Worm (Caenorhabditis elegans): ENCODE data around the gene K10F12.7.

The K10F12.7 gene

DNA sequence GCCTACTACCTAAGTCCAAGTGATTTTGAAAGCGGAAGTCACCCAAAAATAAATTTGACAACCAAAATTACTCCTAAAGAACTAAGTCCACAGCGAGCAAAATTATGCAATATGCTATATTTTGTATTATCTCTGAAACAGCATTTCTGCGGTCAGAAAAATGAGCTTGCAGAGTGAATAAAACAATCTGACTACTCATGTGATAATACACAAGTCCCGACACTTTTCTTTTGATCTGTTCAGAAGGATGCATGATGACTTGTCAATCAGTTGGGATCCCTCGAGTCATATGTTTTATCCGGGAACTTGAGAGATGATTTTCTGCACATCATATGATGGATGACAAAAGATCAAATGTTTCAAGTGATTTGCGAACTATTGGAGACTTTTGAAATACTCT lies 2.7 kb upstream of the K10F12.7 start:
- TF ChIP-seq elt-3 (tag; optimal IDR thresholded peaks at IDR 0.05): no peak
- TF ChIP-seq unc-62 (GFP tag; optimal IDR thresholded peaks at IDR 0.05): peak; percentile 12

DNA sequence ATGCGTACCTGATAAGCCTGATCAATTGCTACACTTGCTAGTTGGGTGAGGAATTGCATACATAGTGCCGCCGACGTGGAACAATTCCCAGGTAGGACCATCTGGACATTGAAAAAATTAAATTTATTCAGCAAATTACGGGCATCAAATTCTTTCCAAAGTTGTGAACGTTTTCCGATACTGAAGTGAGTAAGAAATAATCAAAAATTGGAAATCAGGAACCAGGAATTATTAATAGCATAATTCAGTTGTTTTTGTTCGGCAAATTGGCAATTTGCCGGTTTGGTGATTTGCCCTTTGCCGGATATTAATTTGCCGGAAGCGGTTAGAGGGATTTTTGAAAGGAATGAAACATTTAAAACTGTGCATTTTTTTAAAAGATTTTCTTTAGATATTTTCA lies 1.2 kb downstream of the K10F12.7 start, which contains the start of gene gsto-3:
Gene gsto-3 (minus strand): TSS at position 101 of the 400 bp plus-strand sequence.
- TF ChIP-seq ztf-11 (tag; optimal IDR thresholded peaks at IDR 0.05) (no peak), nhr-2 (tag; optimal IDR thresholded peaks at IDR 0.05) (no peak), M03D4.4 (tag; optimal IDR thresholded peaks at IDR 0.05) (no peak), blmp-1 (tag; optimal IDR thresholded peaks at IDR 0.05) (no peak), unc-39 (tag; optimal IDR thresholded peaks at IDR 0.05) (no peak), nhr-12 (tag; optimal IDR thresholded peaks at IDR 0.05) (no peak), hlh-1 (tag; optimal IDR thresholded peaks at IDR 0.05) (no peak), mls-2 (tag; optimal IDR thresholded peaks at IDR 0.05) (no peak), cnd-1 (tag; optimal IDR thresholded peaks at IDR 0.05) (no peak), lin-32 (GFP tag; optimal IDR thresholded peaks at IDR 0.05) (no peak), snpc-4 (tag; optimal IDR thresholded peaks at IDR 0.05) (no peak), bed-3 (GFP tag; optimal IDR thresholded peaks at IDR 0.05) (no peak), nhr-28 (tag; optimal IDR thresholded peaks at IDR 0.05) (no peak), flh-1 (GFP tag; optimal IDR thresholded peaks at IDR 0.05) (no peak), tbx-8 (GFP tag; optimal IDR thresholded peaks at IDR 0.05) (no peak), ceh-39 (tag; optimal IDR thresholded peaks at IDR 0.05) (no peak), mab-5 (tag; optimal IDR thresholded peaks at IDR 0.05) (no peak), ceh-43 (GFP tag; optimal IDR thresholded peaks at IDR 0.05) (no peak)

DNA sequence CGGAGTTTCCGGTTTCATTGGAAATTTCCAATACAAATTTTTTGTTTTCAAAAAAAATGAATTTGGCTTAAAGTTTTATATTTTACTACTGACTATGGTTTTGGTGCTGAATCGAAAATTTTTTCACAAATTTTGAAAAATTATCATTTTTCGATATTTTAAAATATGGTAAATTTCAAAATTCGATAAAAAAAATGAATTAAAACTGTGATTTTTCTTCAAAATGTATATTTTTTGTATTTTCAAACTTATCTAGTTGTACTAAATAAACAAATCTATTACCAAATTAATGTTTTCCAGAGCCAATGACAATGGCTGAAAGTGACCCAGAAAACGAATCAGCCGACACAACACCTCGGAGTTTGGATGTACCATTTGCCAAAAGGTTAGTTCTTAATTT lies 16.7 kb downstream of the K10F12.7 start, which contains the start of gene pll-1:
Gene pll-1 (plus strand): TSS at position 301 of the 400 bp plus-strand sequence.
- TF ChIP-seq elt-1 (tag; optimal IDR thresholded peaks at IDR 0.05; ENCODE audit: borderline replicate concordance, insufficient read depth): no peak

DNA sequence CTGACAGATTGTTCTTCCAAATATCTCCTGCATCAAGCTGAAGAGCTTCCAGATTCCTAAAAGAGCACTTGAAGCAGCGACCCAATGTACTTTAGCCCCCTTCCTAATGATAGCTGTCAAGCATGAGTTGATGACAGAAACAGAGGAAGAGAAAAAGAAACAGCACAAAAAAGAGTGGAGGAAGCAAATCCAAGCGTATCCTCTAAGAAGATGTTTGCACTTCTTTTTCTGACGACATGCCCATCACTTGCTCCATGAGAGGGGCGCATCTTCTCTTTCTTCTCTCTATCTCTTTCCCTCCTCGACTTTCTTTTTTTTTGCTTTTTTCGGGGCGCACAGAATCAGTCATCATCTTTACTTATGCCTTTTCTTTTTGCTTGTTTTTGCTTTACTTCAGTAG lies 22.1 kb downstream of the K10F12.7 start:
- TF ChIP-seq ceh-43 (GFP tag; optimal IDR thresholded peaks at IDR 0.05) (no peak), M03D4.4 (tag; optimal IDR thresholded peaks at IDR 0.05) (no peak), ces-1 (GFP tag; optimal IDR thresholded peaks at IDR 0.05) (peak; percentile 3)

DNA sequence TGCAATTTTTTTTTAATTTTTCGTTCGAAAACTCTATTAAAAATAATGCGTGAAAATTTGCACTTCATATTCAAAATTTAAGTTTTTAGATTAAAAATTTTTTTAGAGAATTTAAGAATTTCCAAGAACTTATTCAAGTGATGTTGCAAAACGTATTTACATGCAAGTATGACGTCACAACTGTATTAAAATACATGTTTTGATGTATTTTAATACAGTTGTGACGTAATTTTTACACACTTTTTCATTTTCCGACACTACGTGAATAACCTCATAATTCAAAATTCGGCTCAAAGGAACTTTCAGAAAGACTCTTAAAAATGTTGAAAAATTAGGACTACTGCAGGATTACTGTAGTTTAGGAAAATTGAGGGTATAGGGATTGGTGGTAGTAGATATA lies 24.3 kb downstream of the K10F12.7 start:
- TF ChIP-seq zip-8 (tag; optimal IDR thresholded peaks at IDR 0.05): peak; percentile 99
- TF ChIP-seq nhr-28 (tag; optimal IDR thresholded peaks at IDR 0.05): no peak
- no peak for TF ChIP-seq ceh-39 (tag; optimal IDR thresholded peaks at IDR 0.05)
- no peak for TF ChIP-seq cnd-1 (tag; optimal IDR thresholded peaks at IDR 0.05)

DNA sequence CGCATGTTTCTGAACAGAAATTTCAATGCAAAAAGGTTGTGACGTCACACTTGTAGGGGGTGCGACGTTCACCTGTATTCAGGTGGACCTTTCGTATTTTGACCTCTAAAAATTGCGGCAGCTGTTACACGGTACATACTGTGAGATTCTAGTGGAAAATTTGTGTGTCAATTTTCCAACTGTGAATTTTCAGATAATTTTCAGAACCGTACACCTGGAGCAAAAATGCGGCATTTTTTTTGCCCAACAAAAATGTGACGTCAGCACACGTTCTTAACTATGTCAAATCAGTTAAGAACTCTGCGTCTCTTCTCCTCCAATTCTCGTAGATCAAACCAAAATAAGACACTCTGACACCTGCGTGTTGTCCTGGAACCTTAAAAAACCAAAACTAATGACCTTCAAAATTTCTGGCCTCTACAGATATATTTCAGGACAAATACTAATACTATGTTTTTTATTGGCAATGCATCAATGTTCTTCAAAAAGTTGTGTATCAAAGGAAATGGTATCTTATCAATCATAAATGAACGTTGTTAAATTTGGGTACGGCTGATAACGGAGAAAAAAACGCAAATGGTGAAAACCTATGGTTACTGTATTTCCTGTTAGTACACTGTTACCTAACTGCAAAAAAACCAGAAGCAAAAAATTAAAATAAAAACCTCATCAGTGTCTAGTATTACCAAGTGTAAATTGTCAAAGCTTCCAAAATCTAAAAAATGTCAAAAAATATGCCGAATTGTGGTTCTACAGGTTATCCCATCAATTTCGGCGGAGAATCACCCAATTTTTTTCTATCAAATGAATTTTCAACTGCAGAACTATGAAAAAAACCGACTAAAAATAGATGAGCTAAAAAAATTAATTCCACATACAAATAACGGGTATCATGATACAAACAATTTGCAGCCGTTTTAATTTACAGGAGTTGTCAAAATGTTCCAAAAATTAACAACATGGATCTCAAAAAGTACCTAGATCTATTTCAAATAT lies 25.2 kb downstream of the K10F12.7 start:
- TF ChIP-seq sem-2 (GFP tag; optimal IDR thresholded peaks at IDR 0.05) (no peak), ceh-43 (GFP tag; optimal IDR thresholded peaks at IDR 0.05) (no peak), ceh-39 (tag; optimal IDR thresholded peaks at IDR 0.05) (no peak), tbx-8 (GFP tag; optimal IDR thresholded peaks at IDR 0.05) (no peak), zip-8 (tag; optimal IDR thresholded peaks at IDR 0.05) (peak; percentile 38), hlh-1 (tag; optimal IDR thresholded peaks at IDR 0.05) (no peak), unc-62 (GFP tag; optimal IDR thresholded peaks at IDR 0.05) (no peak), nhr-12 (tag; optimal IDR thresholded peaks at IDR 0.05) (no peak)

DNA sequence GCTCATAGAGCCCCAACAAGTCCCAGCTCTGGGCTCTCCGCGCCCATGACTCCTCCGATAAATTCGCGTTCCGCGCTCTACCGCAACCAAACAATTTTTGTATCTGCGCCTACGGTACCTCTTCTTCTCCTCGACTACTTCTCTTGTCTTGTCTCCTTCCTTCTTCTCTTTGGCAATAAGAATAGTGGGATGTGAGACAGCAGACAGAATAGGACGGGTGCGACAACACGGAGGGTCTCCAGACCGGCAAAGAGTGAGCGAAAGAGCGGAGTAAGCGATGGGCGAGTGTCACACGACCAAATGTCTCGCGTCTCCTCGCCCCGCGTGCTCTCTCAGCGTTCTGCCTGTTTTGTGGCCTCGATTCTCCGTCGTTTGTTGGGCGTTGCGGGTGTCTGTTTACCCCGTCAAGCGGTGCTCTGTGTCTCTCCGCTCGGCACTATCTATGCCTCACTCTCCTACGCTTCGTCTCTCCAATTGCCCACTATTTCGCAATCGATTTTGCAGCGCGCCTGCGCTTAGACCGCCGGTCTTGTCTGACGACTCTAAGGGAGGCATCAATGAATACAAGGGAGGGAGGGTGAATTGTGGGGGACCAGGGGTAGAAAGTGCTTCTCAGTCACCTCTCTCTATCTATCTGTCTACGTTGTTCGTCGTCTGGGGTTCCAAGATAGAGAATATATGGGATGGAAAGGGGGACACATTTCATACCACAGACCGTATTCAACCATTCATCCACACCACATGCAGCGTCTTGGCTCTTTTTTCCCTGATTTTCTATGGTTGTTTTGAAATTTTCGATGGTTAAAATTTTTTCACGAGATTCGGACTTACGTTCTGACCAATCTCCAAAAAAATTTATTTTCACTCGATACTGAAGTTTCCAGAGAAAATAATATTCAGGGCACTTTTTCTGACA lies 27.6 kb downstream of the K10F12.7 start, which contains the start of gene gei-4:
Gene gei-4 (minus strand): TSS at position 256 of the 916 bp plus-strand sequence.
- TF ChIP-seq zip-8 (tag; optimal IDR thresholded peaks at IDR 0.05) (no peak), sptf-1 (tag; optimal IDR thresholded peaks at IDR 0.05) (no peak), snpc-4 (tag; optimal IDR thresholded peaks at IDR 0.05) (no peak), ceh-83 (GFP tag; optimal IDR thresholded peaks at IDR 0.05) (no peak), lin-32 (GFP tag; optimal IDR thresholded peaks at IDR 0.05) (no peak), nhr-12 (tag; optimal IDR thresholded peaks at IDR 0.05) (peak; percentile 50), blmp-1 (tag; optimal IDR thresholded peaks at IDR 0.05) (no peak), elt-3 (tag; optimal IDR thresholded peaks at IDR 0.05) (no peak), hlh-1 (tag; optimal IDR thresholded peaks at IDR 0.05) (peak; percentile 15), nhr-237 (tag; optimal IDR thresholded peaks at IDR 0.05) (no peak), bed-3 (GFP tag; optimal IDR thresholded peaks at IDR 0.05) (no peak), ztf-11 (tag; optimal IDR thresholded peaks at IDR 0.05) (peak; percentile 77), nhr-76 (tag; optimal IDR thresholded peaks at IDR 0.05) (peak; percentile 36), ceh-43 (GFP tag; optimal IDR thresholded peaks at IDR 0.05) (no peak), mls-2 (tag; optimal IDR thresholded peaks at IDR 0.05) (peak; percentile 74), ham-2 (GFP tag; optimal IDR thresholded peaks at IDR 0.05) (peak; percentile 95), pha-4 (tag; optimal IDR thresholded peaks at IDR 0.05) (peak; percentile 43), nhr-28 (tag; optimal IDR thresholded peaks at IDR 0.05) (no peak), M03D4.4 (tag; optimal IDR thresholded peaks at IDR 0.05) (peak; percentile 14), nhr-2 (tag; optimal IDR thresholded peaks at IDR 0.05) (peak; percentile 33), lin-13 (tag; optimal IDR thresholded peaks at IDR 0.05) (peak; percentile 16), unc-62 (GFP tag; optimal IDR thresholded peaks at IDR 0.05) (peak; percentile 87)
